Worm (Caenorhabditis elegans) whole organism, L4 larva: ENCODE measurements around the gene gex-2.

Experiments used
- F37D6.2 ChIP-seq: sonication (generic microtip); optimal IDR thresholded peaks from 2 replicates; lab custom pipeline; 2016; ENCODE audit warnings: mild to moderate bottlenecking, missing genetic modification characterization, missing compliant biosample characterization
- F49E8.2 ChIP-seq: sonication (generic microtip); optimal IDR thresholded peaks from 2 replicates; lab custom pipeline; 2016; ENCODE audit warnings: missing compliant biosample characterization, mild to moderate bottlenecking, missing genetic modification characterization, borderline replicate concordance
- R02D3.7 ChIP-seq: fragments of 150-350 bp; sonication (generic microtip); optimal IDR thresholded peaks from 3 replicates; lab custom pipeline; 2014; ENCODE audit warnings: missing biosample characterization, missing genetic modification characterization
- T26A8.4 ChIP-seq: fragments of 200-800 bp; sonication (Bioruptor generic); IDR thresholded peaks from 2 replicates; pipeline ENCODE4 v1.3.6; 2022; ENCODE audit warnings: missing genetic modification characterization, missing compliant biosample characterization
- aha-1 ChIP-seq: fragments of 150-350 bp; peaks from one replicate; lab custom pipeline; 2014; ENCODE audit warnings: missing biosample characterization, missing genetic modification characterization
- aly-2 ChIP-seq: sonication (generic microtip); optimal IDR thresholded peaks from 2 replicates; lab custom pipeline; 2018; ENCODE audit warnings: missing biosample characterization, missing genetic modification characterization
- ceh-62 ChIP-seq: sonication (generic microtip); optimal IDR thresholded peaks from 2 replicates; lab custom pipeline; 2017; ENCODE audit warnings: missing biosample characterization, missing genetic modification characterization
- cey-2 ChIP-seq: sonication (generic microtip); optimal IDR thresholded peaks from 3 replicates; lab custom pipeline; 2017; ENCODE audit warnings: missing genetic modification characterization, mild to moderate bottlenecking, missing compliant biosample characterization, antibody characterized with exemption, borderline replicate concordance; ENCODE audit not compliant: insufficient read depth
- daf-8 ChIP-seq: fragments of 200-800 bp; sonication (Bioruptor generic); IDR thresholded peaks from 2 replicates; pipeline ENCODE4 v1.3.6; 2022; ENCODE audit warnings: missing genetic modification characterization, missing compliant biosample characterization
- dmd-8 ChIP-seq: fragments of 200-800 bp; sonication (Bioruptor generic); IDR thresholded peaks from 2 replicates; pipeline ENCODE4 v1.3.6; 2022; ENCODE audit warnings: missing genetic modification characterization, missing compliant biosample characterization
- dpl-1 ChIP-seq: fragments of 150-350 bp; optimal IDR thresholded peaks from 2 replicates; lab custom pipeline; 2014; ENCODE audit warnings: missing biosample characterization, missing genetic modification reagents, missing genetic modification characterization
- duxl-1 ChIP-seq: sonication (generic microtip); optimal IDR thresholded peaks from 2 replicates; lab custom pipeline; 2016; ENCODE audit warnings: mild to moderate bottlenecking, missing genetic modification characterization, moderate library complexity, missing compliant biosample characterization; ENCODE audit not compliant: poor library complexity
- fos-1 ChIP-seq: fragments of 150-350 bp; optimal IDR thresholded peaks from 2 replicates; lab custom pipeline; 2014; ENCODE audit warnings: missing biosample characterization, missing genetic modification characterization
- hif-1 ChIP-seq, 2 experiments: sonication (generic microtip); optimal IDR thresholded peaks; 2 replicates each; lab custom pipeline; 2016 to 2017; ENCODE audit warnings: missing compliant biosample characterization in 2 of 2, missing genetic modification characterization in 2 of 2, missing genetic modification reagents in 2 of 2, missing genotype in 2 of 2, mild to moderate bottlenecking in 1 of 2
- hlh-30 ChIP-seq: sonication (generic microtip); optimal IDR thresholded peaks from 2 replicates; lab custom pipeline; 2017; ENCODE audit warnings: antibody characterized with exemption, mild to moderate bottlenecking, missing genetic modification characterization, missing compliant biosample characterization; ENCODE audit not compliant: insufficient read depth
- lin-1 ChIP-seq: fragments of 200-800 bp; sonication (Bioruptor generic); IDR thresholded peaks from 2 replicates; pipeline ENCODE4 v1.3.6; 2022; ENCODE audit warnings: missing genetic modification reagents, missing genetic modification characterization, missing compliant biosample characterization
- lin-29 ChIP-seq: fragments of 200-800 bp; sonication (Bioruptor generic); IDR thresholded peaks from 2 replicates; pipeline ENCODE4 v1.3.6; 2022; ENCODE audit warnings: missing genetic modification reagents, missing genetic modification characterization, missing compliant biosample characterization
- lir-3 ChIP-seq: sonication (generic microtip); optimal IDR thresholded peaks from 2 replicates; lab custom pipeline; 2016; ENCODE audit warnings: mild to moderate bottlenecking, missing genetic modification characterization, missing compliant biosample characterization
- mxl-2 ChIP-seq: fragments of 200-800 bp; sonication (Bioruptor generic); conservative IDR thresholded peaks from 2 replicates; pipeline ENCODE4 v1.3.6; 2022; ENCODE audit warnings: missing genetic modification reagents, missing genetic modification characterization, missing compliant biosample characterization
- mxl-3 ChIP-seq: fragments of 200-800 bp; sonication (Bioruptor generic); optimal IDR thresholded peaks from 2 replicates; lab custom pipeline; 2018; ENCODE audit warnings: mild to moderate bottlenecking, missing genetic modification characterization, missing compliant biosample characterization
- nhr-102 ChIP-seq: sonication (generic microtip); optimal IDR thresholded peaks from 2 replicates; lab custom pipeline; 2016; ENCODE audit warnings: mild to moderate bottlenecking, missing genetic modification characterization, moderate library complexity, missing compliant biosample characterization
- nhr-28 ChIP-seq: fragments of 150-350 bp; optimal IDR thresholded peaks from 2 replicates; lab custom pipeline; 2014; ENCODE audit warnings: missing biosample characterization, missing genetic modification characterization
- nhr-6 ChIP-seq: fragments of 150-350 bp; optimal IDR thresholded peaks from 2 replicates; lab custom pipeline; 2014; ENCODE audit warnings: missing biosample characterization, missing genetic modification characterization
- nhr-76 ChIP-seq: fragments of 150-350 bp; optimal IDR thresholded peaks from 2 replicates; lab custom pipeline; 2014; ENCODE audit warnings: missing biosample characterization, missing genetic modification characterization
- nhr-77 ChIP-seq: fragments of 150-350 bp; optimal IDR thresholded peaks from 2 replicates; lab custom pipeline; 2014; ENCODE audit warnings: missing biosample characterization, missing genetic modification characterization
- pha-4 ChIP-seq, 2 experiments: fragments of 150-350 bp in 1 of 2; fragments of 200-800 bp in 1 of 2; sonication (Bioruptor generic) in 1 of 2; IDR thresholded peaks in 1 of 2; optimal IDR thresholded peaks in 1 of 2; 2 replicates each; pipeline versions ENCODE4 v1.3.6 to Lab custom; 2014 to 2022; ENCODE audit warnings: missing genetic modification characterization in 2 of 2, missing genetic modification reagents in 2 of 2, missing biosample characterization in 1 of 2, missing compliant biosample characterization in 1 of 2
- php-3 ChIP-seq: fragments of 200-800 bp; sonication (Bioruptor generic); IDR thresholded peaks from 2 replicates; pipeline ENCODE4 v1.3.6; 2022; ENCODE audit warnings: missing genetic modification reagents, missing genetic modification characterization, missing compliant biosample characterization
- pqm-1 ChIP-seq: sonication (generic microtip); optimal IDR thresholded peaks from 2 replicates; lab custom pipeline; 2017; ENCODE audit warnings: missing biosample characterization, missing genetic modification characterization
- saeg-2 ChIP-seq: fragments of 200-800 bp; sonication (Bioruptor generic); IDR thresholded peaks from 2 replicates; pipeline ENCODE4 v1.3.6; 2022; ENCODE audit warnings: missing genetic modification reagents, missing genetic modification characterization, missing compliant biosample characterization
- set-16 ChIP-seq: fragments of 200-800 bp; sonication (Bioruptor generic); IDR thresholded peaks from 2 replicates; pipeline ENCODE4 v1.3.6; 2022; ENCODE audit warnings: missing genetic modification reagents, missing genetic modification characterization, missing compliant biosample characterization
- spr-1 ChIP-seq: sonication (generic microtip); optimal IDR thresholded peaks from 2 replicates; lab custom pipeline; 2016; ENCODE audit warnings: mild to moderate bottlenecking, missing genetic modification characterization, missing compliant biosample characterization
- unc-62 ChIP-seq, 3 experiments: fragments of 150-350 bp in 1 of 3; sonication (generic microtip); optimal IDR thresholded peaks in 2 of 3; peaks in 1 of 3; 1 replicate in 1 of 3; 2 replicates in 2 of 3; lab custom pipeline; 2014 to 2017; ENCODE audit warnings: missing biosample characterization in 3 of 3, missing genetic modification characterization in 3 of 3, missing genetic modification reagents in 3 of 3, missing genotype in 1 of 3
- zag-1 ChIP-seq: fragments of 150-350 bp; optimal IDR thresholded peaks from 2 replicates; lab custom pipeline; 2014; ENCODE audit warnings: missing biosample characterization, missing genetic modification characterization
- zfp-3 ChIP-seq: fragments of 200-800 bp; sonication (Bioruptor generic); conservative IDR thresholded peaks from 2 replicates; pipeline ENCODE4 v1.3.6; 2022; ENCODE audit warnings: missing genetic modification reagents, missing genetic modification characterization, missing compliant biosample characterization
- ztf-11 ChIP-seq: fragments of 150-350 bp; optimal IDR thresholded peaks from 2 replicates; lab custom pipeline; 2014; ENCODE audit warnings: missing biosample characterization, missing genetic modification characterization

The gex-2 gene

ce11 chrIV:584039-584438 is 11.5 kb downstream of the gex-2 start:
- no peak for TF ChIP-seq zfp-3 (GFP tag; lab: Robert Waterston, UW)
- no peak for TF ChIP-seq aly-2 (tag; lab: Kevin White, UChicago)
- TF ChIP-seq F37D6.2 (tag; lab: Kevin White, UChicago): no peak
- TF ChIP-seq unc-62 (GFP tag; optimal IDR thresholded peaks at IDR 0.05 in 1 of 2; lab: Kevin White, UChicago): peak in 1 of 2 experiments; percentile 59
- TF ChIP-seq unc-62 (tag; optimal IDR thresholded peaks at IDR 0.05; lab: Kevin White, UChicago): no peak
- TF ChIP-seq dpl-1 (GFP tag; lab: Kevin White, UChicago): no peak
- no peak for TF ChIP-seq nhr-6 (tag; lab: Kevin White, UChicago)
- no peak for TF ChIP-seq R02D3.7
- TF ChIP-seq, all 104 proteins: peak for 1

- TF ChIP-seq hlh-30 (tag; lab: Kevin White, UChicago) (no peak), dmd-8 (GFP tag; lab: Robert Waterston, UW) (no peak), dpl-1 (GFP tag; lab: Kevin White, UChicago) (no peak), zag-1 (tag; lab: Kevin White, UChicago) (no peak), lin-29 (GFP tag; lab: Robert Waterston, UW) (no peak), mxl-3 (GFP tag; lab: Kevin White, UChicago) (no peak), php-3 (GFP tag; lab: Robert Waterston, UW) (no peak), duxl-1 (tag; lab: Kevin White, UChicago) (no peak), pqm-1 (tag; lab: Kevin White, UChicago) (no peak), lir-3 (tag; lab: Kevin White, UChicago) (no peak), pha-4 (GFP tag; IDR thresholded peaks at IDR 0.05; lab: Robert Waterston, UW) (no peak), pha-4 (tag; optimal IDR thresholded peaks at IDR 0.05; lab: Kevin White, UChicago) (no peak), fos-1 (tag; lab: Kevin White, UChicago) (no peak), F49E8.2 (tag; lab: Kevin White, UChicago) (no peak)
Measured at ce11 chrIV:587729-588128, 15.2 kb downstream of the gex-2 start, which contains the start of gene C18H7.12. Gene C18H7.12, minus strand, starts transcription at chrIV:587829.

ce11 chrIV:592382-592781 is 19.8 kb downstream of the gex-2 start, which contains the start of gene C18H7.6:
Gene C18H7.6, minus strand, starts transcription at chrIV:592485.
- no peak for TF ChIP-seq lin-1 (GFP tag; lab: Robert Waterston, UW)
- TF ChIP-seq set-16 (GFP tag; lab: Robert Waterston, UW): 0 out of 2 replicates have a peak, but pooled peaks have one; percentile 7

ce11 chrIV:593029-593428 is 20.5 kb downstream of the gex-2 start, which contains the start of gene C18H7.4:
Gene C18H7.4, plus strand, starts transcription at chrIV:593329.
- TF ChIP-seq ztf-11 (tag; lab: Kevin White, UChicago) (no peak), lir-3 (tag; lab: Kevin White, UChicago) (no peak), mxl-2 (GFP tag; lab: Robert Waterston, UW) (no peak), aly-2 (tag; lab: Kevin White, UChicago) (no peak), dmd-8 (GFP tag; lab: Robert Waterston, UW) (no peak), ceh-62 (no peak), T26A8.4 (no peak), saeg-2 (no peak), daf-8 (GFP tag; lab: Robert Waterston, UW) (no peak)
- TF ChIP-seq, all 104 proteins: peak for 0

ce11 chrIV:594840-595239 is 22.3 kb downstream of the gex-2 start:
- TF ChIP-seq nhr-28 (tag; lab: Kevin White, UChicago) (no peak), nhr-102 (tag; lab: Kevin White, UChicago) (no peak), hif-1 (tag; optimal IDR thresholded peaks at IDR 0.05; lab: Kevin White, UChicago) (no peak), set-16 (GFP tag; lab: Robert Waterston, UW) (peak; percentile 69), nhr-76 (no peak), ceh-62 (no peak), R02D3.7 (no peak), nhr-77 (no peak), spr-1 (tag; lab: Kevin White, UChicago) (no peak), ztf-11 (tag; lab: Kevin White, UChicago) (no peak), fos-1 (tag; lab: Kevin White, UChicago) (no peak), aha-1 (tag; lab: Kevin White, UChicago) (peak; percentile 92), cey-2 (tag; lab: Kevin White, UChicago) (no peak), dmd-8 (GFP tag; lab: Robert Waterston, UW) (no peak), mxl-2 (GFP tag; lab: Robert Waterston, UW) (no peak)
- TF ChIP-seq, all 104 proteins: peak for 2
